In genomic region chrX:7306538-7307477, dm6 we compare ENCODE assay signal across 6 fruit fly cellular contexts.
TF ChIP-seq lines count a peak whose summit lies in the region.

No protein-coding gene starts in this region.

- peak; percentile 40 for TF ChIP-seq CTCF in whole organism, embryonic (GFP tag; optimal IDR thresholded peaks at IDR 0.05; lab: Kevin White, UChicago)

TF ChIP-seq in whole organism, 6 proteins besides CTCF, POLR2A, EP300 and RAD21:
- TF ChIP-seq Dll (optimal IDR thresholded peaks at IDR 0.05; lab: Kevin White, UChicago) (peak; percentile 92), CG8478 (optimal IDR thresholded peaks at IDR 0.05; lab: Kevin White, UChicago) (no peak)

TF ChIP-seq in whole organism, adult, 20 proteins besides CTCF, POLR2A, EP300 and RAD21 (continues in another document):
- TF ChIP-seq Mnt (GFP tag; optimal IDR thresholded peaks at IDR 0.05; lab: Kevin White, UChicago) (no peak), CG14711 (tag; optimal IDR thresholded peaks at IDR 0.05; lab: Kevin White, UChicago) (peak; percentile 76), cic (GFP tag; optimal IDR thresholded peaks at IDR 0.05; lab: Kevin White, UChicago) (peak; percentile 62), Hr96 (GFP tag; optimal IDR thresholded peaks at IDR 0.05; lab: Kevin White, UChicago) (peak; percentile 57), CG7045 (GFP tag; optimal IDR thresholded peaks at IDR 0.05; lab: Kevin White, UChicago) (peak; percentile 73), CG33017 (tag; optimal IDR thresholded peaks at IDR 0.05; lab: Kevin White, UChicago) (peak; percentile 49), ovo (GFP tag; optimal IDR thresholded peaks at IDR 0.05; lab: Kevin White, UChicago) (peak; percentile 67), Clk (GFP tag; optimal IDR thresholded peaks at IDR 0.05; lab: Kevin White, UChicago) (peak; percentile 78), CG11617 (GFP tag; optimal IDR thresholded peaks at IDR 0.05; lab: Kevin White, UChicago) (peak; percentile 92), cnc (optimal IDR thresholded peaks at IDR 0.05; lab: Kevin White, UChicago) (no peak), kay (GFP tag; lab: Kevin White, UChicago; ENCODE audit: borderline replicate concordance) (peak; percentile 90), Crg-1 (GFP tag; optimal IDR thresholded peaks at IDR 0.05; lab: Kevin White, UChicago) (no peak), CG12768 (GFP tag; optimal IDR thresholded peaks at IDR 0.05; lab: Kevin White, UChicago) (peak; percentile 65), pad (GFP tag; optimal IDR thresholded peaks at IDR 0.05; lab: Kevin White, UChicago) (peak; percentile 57), CG1620 (GFP tag; optimal IDR thresholded peaks at IDR 0.05; lab: Kevin White, UChicago) (peak; percentile 60), tj (GFP tag; optimal IDR thresholded peaks at IDR 0.05; lab: Kevin White, UChicago) (peak; percentile 76), bab1 (GFP tag; optimal IDR thresholded peaks at IDR 0.05; lab: Kevin White, UChicago) (peak; percentile 27), CG5204 (GFP tag; optimal IDR thresholded peaks at IDR 0.05; lab: Kevin White, UChicago) (peak; percentile 64)

TF ChIP-seq in whole organism, embryonic, 481 proteins besides CTCF, POLR2A, EP300 and RAD21 (continues in another document):
- TF ChIP-seq cato (GFP tag; optimal IDR thresholded peaks at IDR 0.05; lab: Kevin White, UChicago; ENCODE audit: borderline replicate concordance) (peak; percentile 89), dmrt11E (tag; optimal IDR thresholded peaks at IDR 0.05; lab: Kevin White, UChicago) (peak; percentile 97), insv (GFP tag; optimal IDR thresholded peaks at IDR 0.05; lab: Kevin White, UChicago) (peak in 1 of 2 experiments; percentile 59), slou (GFP tag; optimal IDR thresholded peaks at IDR 0.05; lab: Kevin White, UChicago) (peak; percentile 55), Chrac-16 (GFP tag; optimal IDR thresholded peaks at IDR 0.05; lab: Kevin White, UChicago) (peak; percentile 90), Hr3 (GFP tag; optimal IDR thresholded peaks at IDR 0.05; lab: Kevin White, UChicago) (peak; percentile 95), HLHmδ (GFP tag; optimal IDR thresholded peaks at IDR 0.05; lab: Kevin White, UChicago) (peak; percentile 56), slbo (GFP tag; IDR thresholded peaks at IDR 0.05; lab: Robert Waterston, UW) (peak; percentile 73), CG10431 (GFP tag; optimal IDR thresholded peaks at IDR 0.05; lab: Kevin White, UChicago) (peak; percentile 87), B-H2 (GFP tag; optimal IDR thresholded peaks at IDR 0.05; lab: Kevin White, UChicago) (peak; percentile 62), tll (GFP tag; optimal IDR thresholded peaks at IDR 0.05; lab: Kevin White, UChicago) (no peak), Elba2 (GFP tag; optimal IDR thresholded peaks at IDR 0.05; lab: Kevin White, UChicago) (no peak), chm (GFP tag; IDR thresholded peaks at IDR 0.05; lab: Robert Waterston, UW) (no peak), CG10209 (GFP tag; optimal IDR thresholded peaks at IDR 0.05; lab: Kevin White, UChicago) (peak; percentile 98), en (GFP tag; optimal IDR thresholded peaks at IDR 0.05; lab: Kevin White, UChicago) (peak; percentile 33), CG2712 (tag; optimal IDR thresholded peaks at IDR 0.05; lab: Kevin White, UChicago) (peak; percentile 97), CG12104 (GFP tag; optimal IDR thresholded peaks at IDR 0.05; lab: Kevin White, UChicago) (peak; percentile 93), bowl (GFP tag; IDR thresholded peaks at IDR 0.05; lab: Robert Waterston, UW) (no peak; the same call in 1 of the 2 replicates)

TF ChIP-seq in whole organism, prepupa, 60 proteins besides CTCF, POLR2A, EP300 and RAD21 (continues in another document):
- TF ChIP-seq Sox102F (GFP tag; optimal IDR thresholded peaks at IDR 0.05; lab: Kevin White, UChicago) (peak; percentile 88), CG34406 (GFP tag; optimal IDR thresholded peaks at IDR 0.05; lab: Kevin White, UChicago) (peak; percentile 92), vri (GFP tag; optimal IDR thresholded peaks at IDR 0.05; lab: Kevin White, UChicago) (peak; percentile 7), Sox14 (GFP tag; optimal IDR thresholded peaks at IDR 0.05; lab: Kevin White, UChicago) (peak; percentile 91), fd85E (GFP tag; optimal IDR thresholded peaks at IDR 0.05; lab: Kevin White, UChicago) (no peak), net (GFP tag; optimal IDR thresholded peaks at IDR 0.05; lab: Kevin White, UChicago) (peak; percentile 74), CG8319 (GFP tag; optimal IDR thresholded peaks at IDR 0.05; lab: Kevin White, UChicago) (peak; percentile 85), dsx (GFP tag; optimal IDR thresholded peaks at IDR 0.05; lab: Kevin White, UChicago; ENCODE audit: poor library complexity, severe bottlenecking) (peak; percentile 54), CG9139 (GFP tag; optimal IDR thresholded peaks at IDR 0.05; lab: Kevin White, UChicago) (peak; percentile 87), CG3032 (tag; optimal IDR thresholded peaks at IDR 0.05; lab: Kevin White, UChicago) (peak; percentile 96), Eip78C (GFP tag; lab: Kevin White, UChicago) (peak; percentile 97), acj6 (GFP tag; optimal IDR thresholded peaks at IDR 0.05; lab: Kevin White, UChicago) (peak; percentile 93), CG8119 (GFP tag; IDR thresholded peaks at IDR 0.05; lab: Robert Waterston, UW) (peak; percentile 86), Met (GFP tag; optimal IDR thresholded peaks at IDR 0.05; lab: Kevin White, UChicago) (peak; percentile 90), CG6808 (GFP tag; optimal IDR thresholded peaks at IDR 0.05; lab: Kevin White, UChicago) (peak; percentile 87), CG6163 (GFP tag; IDR thresholded peaks at IDR 0.05; lab: Robert Waterston, UW) (peak; percentile 62), CG16779 (tag; optimal IDR thresholded peaks at IDR 0.05; lab: Kevin White, UChicago) (peak; percentile 89), Sox15 (GFP tag; optimal IDR thresholded peaks at IDR 0.05; lab: Kevin White, UChicago) (peak; percentile 94), esn (GFP tag; optimal IDR thresholded peaks at IDR 0.05; lab: Kevin White, UChicago) (peak; percentile 94)

TF ChIP-seq in whole organism, pupa, 21 proteins besides CTCF, POLR2A, EP300 and RAD21 (continues in another document):
- peak; percentile 89 for TF ChIP-seq Snoo (tag; optimal IDR thresholded peaks at IDR 0.05; lab: Kevin White, UChicago)
- peak; percentile 98 for TF ChIP-seq CG9948 (tag; optimal IDR thresholded peaks at IDR 0.05; lab: Kevin White, UChicago)
- TF ChIP-seq CG15710 (tag; optimal IDR thresholded peaks at IDR 0.05; lab: Kevin White, UChicago), result peak; percentile 95
- TF ChIP-seq CG10348 (GFP tag; IDR thresholded peaks at IDR 0.05; lab: Robert Waterston, UW), result peak; percentile 62; the same call in 1 of the 2 replicates
- peak; percentile 55 for TF ChIP-seq CG12605 (GFP tag; IDR thresholded peaks at IDR 0.05; lab: Robert Waterston, UW)
- TF ChIP-seq CG14655 (GFP tag; optimal IDR thresholded peaks at IDR 0.05; lab: Kevin White, UChicago), result peak; percentile 98
- TF ChIP-seq CG13204 (GFP tag; optimal IDR thresholded peaks at IDR 0.05; lab: Kevin White, UChicago), result peak; percentile 75
- TF ChIP-seq EcR (GFP tag; optimal IDR thresholded peaks at IDR 0.05; lab: Kevin White, UChicago), result peak; percentile 63
- peak; percentile 80 for TF ChIP-seq D1 (tag; optimal IDR thresholded peaks at IDR 0.05; lab: Kevin White, UChicago)
- TF ChIP-seq CG17806 (tag; optimal IDR thresholded peaks at IDR 0.05; lab: Kevin White, UChicago), result peak; percentile 91
- TF ChIP-seq CG4496 (GFP tag; IDR thresholded peaks at IDR 0.05; lab: Robert Waterston, UW), result peak; percentile 50; the same call in 2 of the 3 replicates
- TF ChIP-seq CG34367 (tag; optimal IDR thresholded peaks at IDR 0.05; lab: Kevin White, UChicago), result peak; percentile 89
- peak; percentile 80 for TF ChIP-seq CG32121 (GFP tag; IDR thresholded peaks at IDR 0.05; lab: Robert Waterston, UW)
- TF ChIP-seq CG8301 (tag; optimal IDR thresholded peaks at IDR 0.05; lab: Kevin White, UChicago), result peak; percentile 85
- peak; percentile 71 for TF ChIP-seq rn (GFP tag; IDR thresholded peaks at IDR 0.05; lab: Robert Waterston, UW)
- peak; percentile 97 for TF ChIP-seq CG8159 (tag; optimal IDR thresholded peaks at IDR 0.05; lab: Kevin White, UChicago)
- peak; percentile 84 for TF ChIP-seq Pif1B (GFP tag; optimal IDR thresholded peaks at IDR 0.05; lab: Kevin White, UChicago)
- peak; percentile 81 for TF ChIP-seq Pif1A (GFP tag; optimal IDR thresholded peaks at IDR 0.05; lab: Kevin White, UChicago)
- TF ChIP-seq fd96Ca (GFP tag; IDR thresholded peaks at IDR 0.05; lab: Robert Waterston, UW), result peak; percentile 85

TF ChIP-seq in whole organism, wandering third instar larva, 38 proteins besides CTCF, POLR2A, EP300 and RAD21 (continues in another document):
- peak; percentile 89 for TF ChIP-seq sv (GFP tag; optimal IDR thresholded peaks at IDR 0.05; lab: Kevin White, UChicago)
- peak; percentile 78 for TF ChIP-seq psq (GFP tag; optimal IDR thresholded peaks at IDR 0.05; lab: Kevin White, UChicago)
- TF ChIP-seq usp (GFP tag; optimal IDR thresholded peaks at IDR 0.05; lab: Kevin White, UChicago), result no peak
- TF ChIP-seq foxo (GFP tag; optimal IDR thresholded peaks at IDR 0.05; lab: Kevin White, UChicago), result peak in 1 of 2 experiments; percentile 72
- peak; percentile 93 for TF ChIP-seq HLH106 (tag; optimal IDR thresholded peaks at IDR 0.05; lab: Kevin White, UChicago)
- TF ChIP-seq pan (optimal IDR thresholded peaks at IDR 0.05; lab: Kevin White, UChicago), result no peak
- TF ChIP-seq Sp1 (GFP tag; optimal IDR thresholded peaks at IDR 0.05; lab: Kevin White, UChicago), result peak; percentile 93
- TF ChIP-seq Dif (GFP tag; optimal IDR thresholded peaks at IDR 0.05; lab: Kevin White, UChicago; ENCODE audit: partially characterized antibody), result peak; percentile 74
- TF ChIP-seq Myc (optimal IDR thresholded peaks at IDR 0.05; lab: Kevin White, UChicago), result no peak
- TF ChIP-seq OdsH (GFP tag; optimal IDR thresholded peaks at IDR 0.05; lab: Kevin White, UChicago), result peak; percentile 72
- TF ChIP-seq dmrt93B (GFP tag; optimal IDR thresholded peaks at IDR 0.05; lab: Kevin White, UChicago), result peak; percentile 95
- TF ChIP-seq Hr83 (GFP tag; optimal IDR thresholded peaks at IDR 0.05; lab: Kevin White, UChicago; ENCODE audit: poor library complexity, severe bottlenecking), result no peak
- TF ChIP-seq Hnf4 (GFP tag; optimal IDR thresholded peaks at IDR 0.05; lab: Kevin White, UChicago), result peak; percentile 54
- no peak for TF ChIP-seq brk (GFP tag; optimal IDR thresholded peaks at IDR 0.05; lab: Kevin White, UChicago)
- no peak for TF ChIP-seq GATAd (GFP tag; optimal IDR thresholded peaks at IDR 0.05; lab: Kevin White, UChicago)
- TF ChIP-seq CG32264 (GFP tag; optimal IDR thresholded peaks at IDR 0.05; lab: Kevin White, UChicago), result peak; percentile 71
- no peak for TF ChIP-seq Hr78 (GFP tag; optimal IDR thresholded peaks at IDR 0.05; lab: Kevin White, UChicago)
- TF ChIP-seq fru (GFP tag; optimal IDR thresholded peaks at IDR 0.05; lab: Kevin White, UChicago), result peak; percentile 77
- no peak for TF ChIP-seq lola (GFP tag; optimal IDR thresholded peaks at IDR 0.05; lab: Kevin White, UChicago)
- no peak for TF ChIP-seq tai (GFP tag; optimal IDR thresholded peaks at IDR 0.05; lab: Kevin White, UChicago)
- TF ChIP-seq Jra (GFP tag; optimal IDR thresholded peaks at IDR 0.05; lab: Kevin White, UChicago), result no peak
- peak; percentile 64 for TF ChIP-seq br (GFP tag; optimal IDR thresholded peaks at IDR 0.05; lab: Kevin White, UChicago)
- TF ChIP-seq dsf (GFP tag; optimal IDR thresholded peaks at IDR 0.05; lab: Kevin White, UChicago; ENCODE audit: borderline replicate concordance), result no peak
